Worm (Caenorhabditis elegans): ENCODE results near the gene unc-26.

The unc-26 gene

ce11 chrIV:13220594-13220993 lies 51.7 kb downstream of the unc-26 start:
- TF ChIP-seq nhr-25 (tag; optimal IDR thresholded peaks at IDR 0.05) (no peak), fkh-10 (GFP tag; optimal IDR thresholded peaks at IDR 0.05) (peak; percentile 24)

ce11 chrIV:13214466-13214865 lies 57.9 kb downstream of the unc-26 start, which contains the start of gene cho-1:
Gene cho-1, minus strand, starts transcription at chrIV:13214566.
- TF ChIP-seq nhr-67 (tag; optimal IDR thresholded peaks at IDR 0.05) (no peak), zag-1 (tag; optimal IDR thresholded peaks at IDR 0.05) (no peak), mml-1 (tag; optimal IDR thresholded peaks at IDR 0.05) (no peak), lin-39 (tag; optimal IDR thresholded peaks at IDR 0.05) (no peak), snpc-4 (tag; optimal IDR thresholded peaks at IDR 0.05) (no peak), ceh-9 (tag; optimal IDR thresholded peaks at IDR 0.05) (no peak)

Measured in whole organism, L3 larva.